Worm (Caenorhabditis elegans) whole organism, L1 larva: ENCODE measurements around the gene C26B2.7.
A peak's percentile ranks its signal among the peaks of the same experiment; 100 is the strongest.

Experiments used
- F16B12.6 ChIP-seq: fragments of 150-350 bp; optimal IDR thresholded peaks from 2 replicates; lab custom pipeline; 2014; ENCODE audit warnings: missing biosample characterization, missing genetic modification characterization
- alr-1 ChIP-seq: fragments of 200-800 bp; sonication (Bioruptor generic); optimal IDR thresholded peaks from 2 replicates; lab custom pipeline; 2018; ENCODE audit warnings: borderline replicate concordance, mild to moderate bottlenecking, missing genetic modification characterization, missing compliant biosample characterization
- aly-2 ChIP-seq: fragments of 150-350 bp; optimal IDR thresholded peaks from 2 replicates; lab custom pipeline; 2014; ENCODE audit warnings: missing biosample characterization, missing genetic modification characterization
- ama-1 ChIP-seq: fragments of 150-350 bp; optimal IDR thresholded peaks from 2 replicates; lab custom pipeline; 2014
- blmp-1 ChIP-seq: fragments of 150-350 bp; optimal IDR thresholded peaks from 2 replicates; lab custom pipeline; 2014; ENCODE audit warnings: missing biosample characterization, missing genetic modification characterization
- ces-1 ChIP-seq: fragments of 150-350 bp; optimal IDR thresholded peaks from 2 replicates; lab custom pipeline; 2014; ENCODE audit warnings: missing biosample characterization, missing genetic modification reagents, missing genetic modification characterization
- efl-1 ChIP-seq, 4 experiments: fragments of 150-350 bp; optimal IDR thresholded peaks in 3 of 4; peaks in 1 of 4; 1 replicate in 1 of 4; 2 replicates in 3 of 4; lab custom pipeline; 2014; ENCODE audit warnings: missing biosample characterization in 2 of 4, missing genetic modification characterization in 2 of 4, missing genetic modification reagents in 2 of 4
- efl-3 ChIP-seq: fragments of 200-800 bp; sonication (Bioruptor generic); optimal IDR thresholded peaks from 2 replicates; lab custom pipeline; 2018; ENCODE audit warnings: mild to moderate bottlenecking, missing genetic modification characterization, missing compliant biosample characterization
- elt-2 ChIP-seq: sonication (generic microtip); optimal IDR thresholded peaks from 2 replicates; lab custom pipeline; 2016; ENCODE audit warnings: missing genetic modification characterization, mild to moderate bottlenecking, inconsistent platforms, missing compliant biosample characterization, missing genetic modification reagents
- elt-3 ChIP-seq, 6 experiments: fragments of 150-350 bp in 1 of 6; sonication (generic microtip); optimal IDR thresholded peaks; 2 replicates each; lab custom pipeline; 2017 to 2018; ENCODE audit warnings: missing biosample characterization in 6 of 6, missing genetic modification characterization in 6 of 6, inconsistent platforms in 1 of 6
- grh-1 ChIP-seq: fragments of 200-800 bp; sonication (Bioruptor generic); IDR thresholded peaks from 2 replicates; pipeline ENCODE4 v1.3.6; 2022; ENCODE audit warnings: missing genetic modification reagents, missing genetic modification characterization, missing compliant biosample characterization
- hlh-17 ChIP-seq: fragments of 200-800 bp; sonication (Bioruptor generic); optimal IDR thresholded peaks from 2 replicates; lab custom pipeline; 2018; ENCODE audit warnings: missing genetic modification characterization, mild to moderate bottlenecking, missing compliant biosample characterization, moderate library complexity, borderline replicate concordance
- jun-1 ChIP-seq: fragments of 150-350 bp; optimal IDR thresholded peaks from 2 replicates; lab custom pipeline; 2014; ENCODE audit warnings: missing biosample characterization, missing genetic modification reagents, missing genetic modification characterization
- lin-14 ChIP-seq: fragments of 200-800 bp; sonication (Bioruptor generic); optimal IDR thresholded peaks from 2 replicates; lab custom pipeline; 2018; ENCODE audit warnings: mild to moderate bottlenecking, missing genetic modification characterization, moderate library complexity, missing compliant biosample characterization
- lin-15B ChIP-seq: fragments of 150-350 bp; sonication (generic microtip); optimal IDR thresholded peaks from 3 replicates; lab custom pipeline; 2014; ENCODE audit warnings: missing biosample characterization, missing genetic modification characterization
- lin-35 ChIP-seq, 2 experiments: fragments of 150-350 bp; optimal IDR thresholded peaks; 2 replicates each; lab custom pipeline; 2014; ENCODE audit warnings: missing biosample characterization in 2 of 2, missing genetic modification characterization in 2 of 2, missing genetic modification reagents in 2 of 2
- lir-3 ChIP-seq: sonication (generic microtip); optimal IDR thresholded peaks from 2 replicates; lab custom pipeline; 2016; ENCODE audit warnings: mild to moderate bottlenecking, missing genetic modification characterization, moderate library complexity, missing compliant biosample characterization; ENCODE audit not compliant: poor library complexity
- lsy-2 ChIP-seq, 2 experiments: fragments of 150-350 bp; optimal IDR thresholded peaks; 2 replicates each; lab custom pipeline; 2014; ENCODE audit warnings: missing biosample characterization in 2 of 2, missing genetic modification characterization in 2 of 2
- mep-1 ChIP-seq: fragments of 150-350 bp; optimal IDR thresholded peaks from 2 replicates; lab custom pipeline; 2014; ENCODE audit warnings: missing biosample characterization, missing genetic modification characterization
- nhr-20 ChIP-seq: sonication (generic microtip); optimal IDR thresholded peaks from 2 replicates; lab custom pipeline; 2016; ENCODE audit warnings: mild to moderate bottlenecking, missing genetic modification characterization, missing compliant biosample characterization
- nhr-47 ChIP-seq: sonication (generic microtip); optimal IDR thresholded peaks from 2 replicates; lab custom pipeline; 2016; ENCODE audit warnings: mild to moderate bottlenecking, missing genetic modification characterization, moderate library complexity, missing compliant biosample characterization
- nhr-71 ChIP-seq: sonication (generic microtip); optimal IDR thresholded peaks from 2 replicates; lab custom pipeline; 2016; ENCODE audit warnings: mild to moderate bottlenecking, missing genetic modification characterization, moderate library complexity, missing compliant biosample characterization
- nhr-77 ChIP-seq: fragments of 150-350 bp; optimal IDR thresholded peaks from 2 replicates; lab custom pipeline; 2014; ENCODE audit warnings: missing biosample characterization, missing genetic modification characterization
- nhr-85 ChIP-seq: sonication (generic microtip); peaks from one replicate; lab custom pipeline; 2016; ENCODE audit warnings: missing genetic modification characterization, inconsistent platforms, missing compliant biosample characterization
- nhr-90 ChIP-seq: sonication (generic microtip); optimal IDR thresholded peaks from 2 replicates; lab custom pipeline; 2016; ENCODE audit warnings: mild to moderate bottlenecking, missing genetic modification characterization, missing compliant biosample characterization; ENCODE audit not compliant: poor library complexity
- pax-3 ChIP-seq: fragments of 200-800 bp; sonication (Bioruptor generic); optimal IDR thresholded peaks from 2 replicates; lab custom pipeline; 2018; ENCODE audit warnings: mild to moderate bottlenecking, missing genetic modification characterization, moderate library complexity, missing compliant biosample characterization
- pqm-1 ChIP-seq: sonication (generic microtip); optimal IDR thresholded peaks from 3 replicates; lab custom pipeline; 2017; ENCODE audit warnings: missing biosample characterization, missing genetic modification characterization
- rnt-1 ChIP-seq: sonication (generic microtip); optimal IDR thresholded peaks from 2 replicates; lab custom pipeline; 2016; ENCODE audit warnings: mild to moderate bottlenecking, missing genetic modification characterization, moderate library complexity, missing compliant biosample characterization
- snu-23 ChIP-seq: sonication (generic microtip); optimal IDR thresholded peaks from 2 replicates; lab custom pipeline; 2016; ENCODE audit warnings: missing genetic modification characterization, missing compliant biosample characterization
- sox-4 ChIP-seq: sonication (generic microtip); optimal IDR thresholded peaks from 2 replicates; lab custom pipeline; 2016; ENCODE audit warnings: missing genetic modification characterization, missing compliant biosample characterization
- swsn-7 ChIP-seq: sonication (generic microtip); optimal IDR thresholded peaks from 2 replicates; lab custom pipeline; 2016; ENCODE audit warnings: missing genetic modification characterization, missing compliant biosample characterization
- tbx-2 ChIP-seq: sonication (generic microtip); optimal IDR thresholded peaks from 2 replicates; lab custom pipeline; 2016; ENCODE audit warnings: missing genetic modification characterization, missing compliant biosample characterization
- unc-86 ChIP-seq: sonication (generic microtip); optimal IDR thresholded peaks from 2 replicates; lab custom pipeline; 2016; ENCODE audit warnings: missing genetic modification characterization, missing compliant biosample characterization
- unc-98 ChIP-seq: fragments of 200-800 bp; sonication (Bioruptor generic); IDR thresholded peaks from 2 replicates; pipeline ENCODE4 v1.3.6; 2022; ENCODE audit warnings: missing genetic modification characterization, missing compliant biosample characterization
- vab-15 ChIP-seq: sonication (generic microtip); optimal IDR thresholded peaks from 2 replicates; lab custom pipeline; 2017; ENCODE audit warnings: missing genotype, mild to moderate bottlenecking, missing genetic modification characterization, missing compliant biosample characterization
- xbp-1 ChIP-seq: sonication (generic microtip); optimal IDR thresholded peaks from 2 replicates; lab custom pipeline; 2016; ENCODE audit warnings: missing genetic modification characterization, missing compliant biosample characterization

C26B2.7 gene

DNA sequence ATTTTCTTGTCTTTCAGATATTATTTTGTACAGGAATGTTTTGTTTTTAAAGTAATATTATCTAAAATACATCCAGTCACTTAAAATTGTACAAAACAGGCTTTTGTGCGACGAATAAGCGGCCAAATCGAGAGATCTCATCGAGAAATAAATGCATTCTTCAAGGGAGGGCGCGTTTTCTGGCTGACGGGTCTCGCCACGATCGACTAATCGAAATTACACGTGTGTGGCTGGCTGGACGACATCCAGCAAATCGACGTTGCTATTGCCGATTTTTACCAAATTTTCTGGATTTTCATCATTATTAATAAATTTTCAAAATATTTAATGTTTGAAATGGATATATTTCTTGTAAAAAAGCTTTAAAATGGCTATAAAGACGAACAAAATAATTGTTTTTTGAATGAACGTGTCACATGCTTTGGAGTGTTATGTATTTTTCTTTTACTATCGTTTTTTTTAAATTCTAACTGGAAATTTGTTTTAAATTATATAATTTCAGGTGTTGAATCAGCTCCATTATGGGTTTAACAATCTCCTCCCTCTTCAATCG, 34.0 kb upstream of the C26B2.7 start, which contains the start of gene arf-5 (continued):
- TF ChIP-seq nhr-47 (tag; lab: Kevin White, UChicago) (peak; percentile 1), elt-3 (tag; optimal IDR thresholded peaks at IDR 0.05; lab: Kevin White, UChicago) (peak in 1 of 6 experiments; percentile 3), efl-3 (GFP tag; lab: Kevin White, UChicago) (no peak), lin-35 (GFP tag; optimal IDR thresholded peaks at IDR 0.05; lab: Kevin White, UChicago) (peak; percentile 36 to 51), sox-4 (tag; lab: Kevin White, UChicago) (no peak), nhr-20 (tag; lab: Kevin White, UChicago) (no peak), swsn-7 (tag; lab: Kevin White, UChicago) (no peak), ces-1 (no peak), lin-14 (GFP tag; lab: Kevin White, UChicago) (peak; percentile 35), lsy-2 (tag; optimal IDR thresholded peaks at IDR 0.05; lab: Kevin White, UChicago) (peak; percentile 34 to 55)

DNA sequence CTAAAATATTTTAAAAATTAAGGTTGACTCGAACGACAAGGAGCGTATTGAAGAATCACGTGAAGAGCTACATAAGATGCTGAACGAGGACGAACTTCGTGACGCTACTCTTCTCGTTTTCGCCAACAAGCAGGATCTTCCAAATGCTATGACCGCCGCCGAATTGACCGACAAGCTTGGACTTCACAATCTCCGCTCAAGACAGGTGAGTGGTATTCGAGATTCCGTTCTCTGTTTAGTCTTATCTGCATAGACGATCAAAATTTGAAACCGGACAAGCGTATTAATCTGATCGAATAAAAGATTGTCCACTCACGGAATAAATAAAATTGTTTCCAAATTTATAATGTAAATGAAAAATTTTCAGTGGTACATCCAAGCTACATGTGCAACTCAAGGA, 33.1 kb upstream of the C26B2.7 start:
- TF ChIP-seq nhr-85 (tag; lab: Kevin White, UChicago): peak; percentile 78
- peak; percentile 17 for TF ChIP-seq lin-14 (GFP tag; lab: Kevin White, UChicago)
- TF ChIP-seq jun-1 (tag; lab: Kevin White, UChicago): no peak

DNA sequence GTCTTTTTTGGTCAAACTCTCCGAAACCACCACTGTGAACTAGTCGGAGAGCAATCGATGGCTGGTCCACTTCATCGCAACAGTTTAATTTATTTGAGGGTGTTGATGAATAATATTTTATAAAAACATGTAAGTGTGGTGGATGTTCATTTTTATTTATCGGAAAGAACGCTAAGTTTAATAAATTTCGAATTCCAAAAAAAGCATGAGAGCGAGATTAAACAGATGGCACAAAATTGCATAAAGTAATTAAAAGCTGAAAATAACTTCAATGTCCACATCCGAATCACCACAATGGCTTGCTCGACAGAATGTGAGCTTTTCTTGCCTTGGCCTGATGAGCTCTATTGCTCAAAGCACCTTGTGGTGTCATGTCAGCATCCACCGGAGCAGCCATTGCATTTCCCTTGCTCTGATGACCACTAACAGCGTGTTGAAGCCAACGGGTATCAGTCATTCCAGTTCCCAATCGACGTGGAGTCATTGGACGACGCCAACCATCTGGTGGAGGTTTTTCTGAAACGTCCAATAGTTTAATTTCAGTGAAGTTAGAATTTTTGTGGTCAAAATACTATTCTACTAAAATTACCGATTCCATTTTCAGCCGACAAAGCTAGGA, 32.2 kb upstream of the C26B2.7 start:
- TF ChIP-seq jun-1 (tag; lab: Kevin White, UChicago) (no peak), ces-1 (no peak), nhr-47 (tag; lab: Kevin White, UChicago) (no peak), nhr-90 (tag; lab: Kevin White, UChicago) (peak; percentile 26), alr-1 (tag; lab: Kevin White, UChicago) (no peak), snu-23 (GFP tag; lab: Kevin White, UChicago) (peak; percentile 4), nhr-85 (tag; lab: Kevin White, UChicago) (peak; percentile 26), lir-3 (tag; lab: Kevin White, UChicago) (no peak), unc-86 (tag; lab: Kevin White, UChicago) (no peak), F16B12.6 (tag; lab: Kevin White, UChicago) (no peak), grh-1 (GFP tag; lab: Robert Waterston, UW) (no peak), rnt-1 (tag; lab: Kevin White, UChicago) (peak; percentile 20), hlh-17 (no peak), nhr-71 (peak; percentile 14), efl-1 (optimal IDR thresholded peaks at IDR 0.05; lab: Kevin White, UChicago) (no peak), efl-1 (GFP tag; optimal IDR thresholded peaks at IDR 0.05 in 1 of 2; lab: Kevin White, UChicago) (peak in 1 of 2 experiments; percentile 90), mep-1 (tag; lab: Kevin White, UChicago) (no peak), sox-4 (tag; lab: Kevin White, UChicago) (no peak), tbx-2 (no peak), ama-1 (lab: Kevin White, UChicago) (no peak), aly-2 (tag; lab: Kevin White, UChicago) (peak; percentile 50), pqm-1 (no peak)

DNA sequence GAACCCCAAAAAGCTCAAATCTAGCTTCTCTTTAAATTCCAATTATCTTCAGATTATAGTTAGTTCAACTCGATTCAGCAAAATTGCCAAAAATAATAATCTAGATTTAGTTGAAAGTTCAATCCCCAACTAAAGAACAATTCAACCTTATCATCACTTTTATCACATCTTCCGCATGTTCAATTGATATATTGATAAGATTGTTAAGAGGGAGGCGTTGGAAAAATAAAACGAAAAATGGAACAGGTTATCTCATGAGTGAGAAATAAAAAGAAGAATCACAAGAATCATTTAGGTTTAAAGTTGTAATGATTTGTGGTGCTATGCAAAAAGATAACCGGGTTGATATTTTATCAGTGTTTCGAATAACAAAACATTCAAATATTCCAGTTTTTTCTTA, 30.3 kb upstream of the C26B2.7 start:
- peak; percentile 55 for TF ChIP-seq blmp-1 (tag; lab: Kevin White, UChicago)
- TF ChIP-seq vab-15: no peak
- no peak for TF ChIP-seq efl-3 (GFP tag; lab: Kevin White, UChicago)
- TF ChIP-seq unc-98 (GFP tag; lab: Robert Waterston, UW): no peak
- TF ChIP-seq nhr-77: no peak
- no peak for TF ChIP-seq ces-1
- TF ChIP-seq tbx-2: no peak
- peak in 5 of 6 experiments; percentile 31 to 99 (median 85) for TF ChIP-seq elt-3 (tag; optimal IDR thresholded peaks at IDR 0.05; lab: Kevin White, UChicago)
- peak; percentile 2 for TF ChIP-seq elt-2
- TF ChIP-seq pax-3 (tag; lab: Kevin White, UChicago): no peak
- no peak for TF ChIP-seq xbp-1 (tag; lab: Kevin White, UChicago)
- no peak for TF ChIP-seq nhr-20 (tag; lab: Kevin White, UChicago)
- TF ChIP-seq lin-15B: no peak
